Worm (Caenorhabditis elegans) whole organism, mixed stage, embryonic: ENCODE measurements around the gene Y38E10A.14.

Experiments
- drap-1 ChIP-seq: fragments of 200-800 bp; sonication (Bioruptor generic); optimal IDR thresholded peaks from 3 replicates; lab custom pipeline; 2018; ENCODE audit warnings: mild to moderate bottlenecking, missing genetic modification characterization, missing compliant biosample characterization
- mls-2 ChIP-seq: sonication (generic microtip); optimal IDR thresholded peaks from 2 replicates; lab custom pipeline; 2016; ENCODE audit warnings: mild to moderate bottlenecking, missing genetic modification characterization, moderate library complexity, missing compliant biosample characterization
- nhr-12 ChIP-seq: fragments of 150-350 bp; optimal IDR thresholded peaks from 2 replicates; lab custom pipeline; 2014; ENCODE audit warnings: missing biosample characterization, missing genetic modification characterization
- nhr-237 ChIP-seq: fragments of 150-350 bp; optimal IDR thresholded peaks from 2 replicates; lab custom pipeline; 2014; ENCODE audit warnings: missing biosample characterization, missing genetic modification characterization
- pha-4 ChIP-seq: fragments of 150-350 bp; optimal IDR thresholded peaks from 2 replicates; lab custom pipeline; 2018; ENCODE audit warnings: missing biosample characterization, missing genetic modification reagents, missing genetic modification characterization
- tbx-8 ChIP-seq: fragments of 200-800 bp; sonication (Bioruptor generic); optimal IDR thresholded peaks from 2 replicates; lab custom pipeline; 2018; ENCODE audit warnings: mild to moderate bottlenecking, missing genetic modification characterization, moderate library complexity, missing compliant biosample characterization
- unc-62 ChIP-seq: fragments of 150-350 bp; optimal IDR thresholded peaks from 2 replicates; lab custom pipeline; 2014; ENCODE audit warnings: missing biosample characterization, missing genetic modification reagents, missing genetic modification characterization

DNA sequence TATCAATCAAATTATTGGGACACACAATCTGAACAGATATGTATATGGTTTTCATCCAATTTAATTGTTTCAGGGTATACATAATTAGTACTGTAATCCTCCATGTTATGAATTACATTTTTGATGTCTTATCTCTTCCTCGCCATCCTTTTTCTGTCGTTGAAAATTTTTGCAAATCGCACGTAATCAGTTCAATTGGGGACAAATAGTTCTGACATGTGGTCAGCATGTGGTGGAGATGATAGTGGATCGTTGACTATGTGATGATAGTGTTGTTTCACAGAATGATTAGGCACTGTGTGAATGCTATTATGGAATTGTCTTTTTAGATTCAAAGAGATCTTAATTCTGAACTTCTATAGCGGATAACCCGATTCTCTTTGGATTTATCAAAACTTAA is 8.9 kb downstream of the Y38E10A.14 start:
- TF ChIP-seq pha-4 (tag; lab: Kevin White, UChicago) (no peak), nhr-12 (tag; lab: Kevin White, UChicago) (no peak), mls-2 (no peak), unc-62 (GFP tag; lab: Kevin White, UChicago) (no peak), drap-1 (GFP tag; lab: Kevin White, UChicago) (no peak), nhr-237 (no peak), tbx-8 (GFP tag; lab: Kevin White, UChicago) (no peak)
